Fruit fly (Drosophila melanogaster) whole organism, pupa: Measurements from ENCODE around the gene Jasper.

Source experiments
- CG10348 ChIP-seq: fragments of 200-800 bp; sonication (Bioruptor generic); IDR thresholded peaks from 2 replicates; pipeline ENCODE4 v1.3.6; 2022; ENCODE audit warnings: missing biosample characterization, missing genetic modification characterization
- CG15710 ChIP-seq: fragments of 200-800 bp; sonication (Bioruptor generic); optimal IDR thresholded peaks from 2 replicates; lab custom pipeline; 2018; ENCODE audit warnings: missing biosample characterization, mild to moderate bottlenecking, missing genetic modification characterization, moderate library complexity
- CG32121 ChIP-seq: fragments of 200-800 bp; sonication (Bioruptor generic); IDR thresholded peaks from 2 replicates; pipeline ENCODE4 v1.3.6; 2022; ENCODE audit warnings: missing biosample characterization, missing genetic modification characterization
- CG4496 ChIP-seq: fragments of 200-800 bp; sonication (Bioruptor generic); IDR thresholded peaks from 3 replicates; pipeline ENCODE4 v1.3.6; 2022; ENCODE audit warnings: missing biosample characterization, missing genetic modification characterization
- CG8159 ChIP-seq: fragments of 200-800 bp; sonication (Bioruptor generic); optimal IDR thresholded peaks from 3 replicates; lab custom pipeline; 2018; ENCODE audit warnings: missing biosample characterization, mild to moderate bottlenecking, missing genetic modification characterization, moderate library complexity
- Pif1B ChIP-seq: fragments of 200-800 bp; sonication (Bioruptor generic); optimal IDR thresholded peaks from 3 replicates; lab custom pipeline; 2016; ENCODE audit warnings: missing biosample characterization, missing genetic modification characterization
- Snoo ChIP-seq: fragments of 200-800 bp; sonication (Bioruptor generic); optimal IDR thresholded peaks from 3 replicates; lab custom pipeline; 2017; ENCODE audit warnings: missing biosample characterization, mild to moderate bottlenecking, missing genetic modification characterization, inconsistent platforms

- TF ChIP-seq CG15710 (tag; lab: Kevin White, UChicago), result peak; percentile 2
- no peak for TF ChIP-seq Snoo (tag; lab: Kevin White, UChicago)
- TF ChIP-seq CG32121, result no peak
- no peak for TF ChIP-seq Pif1B
- no peak for TF ChIP-seq CG4496 (GFP tag; lab: Robert Waterston, UW)
- no peak for TF ChIP-seq CG8159 (tag; lab: Kevin White, UChicago)
- TF ChIP-seq CG10348 (GFP tag; lab: Robert Waterston, UW), result no peak
Measured at dm6 chr3R:30039494-30039893, 12.8 kb upstream of the Jasper start, which contains the start of the genes janA, Sry-alpha and Sry-beta.
